Fruit fly (Drosophila melanogaster) whole organism, embryonic: ENCODE data around the gene unc-119.

Source experiments
- B-H1 ChIP-seq: fragments of 200-800 bp; sonication (Bioruptor generic); IDR thresholded peaks from 3 replicates; pipeline ENCODE4 v1.3.6; 2022; ENCODE audit warnings: missing biosample characterization, missing genetic modification characterization
- CG10979 ChIP-seq: fragments of 200-800 bp; sonication (Bioruptor generic); optimal IDR thresholded peaks from 2 replicates; lab custom pipeline; 2018; ENCODE audit warnings: missing biosample characterization, mild to moderate bottlenecking, missing genetic modification characterization, moderate library complexity
- CG11504 ChIP-seq: fragments of 200-800 bp; sonication (Bioruptor generic); optimal IDR thresholded peaks from 3 replicates; lab custom pipeline; 2019; ENCODE audit warnings: missing biosample characterization, mild to moderate bottlenecking, missing genetic modification characterization, moderate library complexity
- CG1233 ChIP-seq: fragments of 200-800 bp; sonication (Bioruptor generic); optimal IDR thresholded peaks from 4 replicates; lab custom pipeline; 2018; ENCODE audit warnings: missing biosample characterization, mild to moderate bottlenecking, missing genetic modification characterization
- CG12744 ChIP-seq: fragments of 200-800 bp; sonication (Bioruptor generic); optimal IDR thresholded peaks from 2 replicates; lab custom pipeline; 2016; ENCODE audit warnings: missing biosample characterization, missing genetic modification characterization
- CG14710 ChIP-seq: fragments of 200-800 bp; sonication (Bioruptor generic); optimal IDR thresholded peaks from 3 replicates; lab custom pipeline; 2019; ENCODE audit warnings: missing biosample characterization, mild to moderate bottlenecking, missing genetic modification characterization, moderate library complexity
- CG1647 ChIP-seq: fragments of 200-800 bp; sonication (Bioruptor generic); optimal IDR thresholded peaks from 3 replicates; lab custom pipeline; 2016; ENCODE audit warnings: missing biosample characterization, missing genetic modification characterization
- CG18011 ChIP-seq: fragments of 200-800 bp; sonication (Bioruptor generic); optimal IDR thresholded peaks from 2 replicates; lab custom pipeline; 2017; ENCODE audit warnings: missing biosample characterization, missing genetic modification characterization, mild to moderate bottlenecking, moderate library complexity, missing genotype
- CG2199 ChIP-seq: fragments of 200-800 bp; sonication (Bioruptor generic); IDR thresholded peaks from 3 replicates; pipeline ENCODE4 v1.3.6; 2022; ENCODE audit warnings: missing biosample characterization, missing genetic modification characterization
- CG30431 ChIP-seq: fragments of 200-800 bp; sonication (Bioruptor generic); optimal IDR thresholded peaks from 2 replicates; lab custom pipeline; 2017; ENCODE audit warnings: missing biosample characterization, missing genetic modification characterization
- CG3995 ChIP-seq: fragments of 200-800 bp; sonication (Bioruptor generic); optimal IDR thresholded peaks from 3 replicates; lab custom pipeline; 2016; ENCODE audit warnings: missing biosample characterization, missing genetic modification characterization
- CG4328 ChIP-seq: fragments of 200-800 bp; sonication (Bioruptor generic); optimal IDR thresholded peaks from 3 replicates; lab custom pipeline; 2017; ENCODE audit warnings: missing biosample characterization, missing genetic modification reagents, missing genetic modification characterization
- CG4617 ChIP-seq: fragments of 200-800 bp; sonication (Bioruptor generic); optimal IDR thresholded peaks from 3 replicates; lab custom pipeline; 2016; ENCODE audit warnings: missing biosample characterization, missing genetic modification characterization, borderline replicate concordance
- CG4730 ChIP-seq: fragments of 200-800 bp; sonication (Bioruptor generic); IDR thresholded peaks from 2 replicates; pipeline ENCODE4 v1.3.6; 2022; ENCODE audit warnings: missing biosample characterization, missing genetic modification characterization
- CG6272 ChIP-seq: fragments of 200-800 bp; sonication (Bioruptor generic); IDR thresholded peaks from 2 replicates; pipeline ENCODE4 v1.3.6; 2022; ENCODE audit warnings: missing biosample characterization, missing genetic modification characterization
- CG6765 ChIP-seq: fragments of 200-800 bp; sonication (Bioruptor generic); optimal IDR thresholded peaks from 3 replicates; lab custom pipeline; 2017; ENCODE audit warnings: missing biosample characterization, mild to moderate bottlenecking, missing genetic modification characterization
- CG8388 ChIP-seq: fragments of 200-800 bp; sonication (Bioruptor generic); optimal IDR thresholded peaks from 2 replicates; lab custom pipeline; 2019; ENCODE audit warnings: missing biosample characterization, mild to moderate bottlenecking, missing genetic modification characterization, moderate library complexity
- CG8944 ChIP-seq: fragments of 200-800 bp; sonication (Bioruptor generic); optimal IDR thresholded peaks from 3 replicates; lab custom pipeline; 2016; ENCODE audit warnings: missing biosample characterization, missing genetic modification characterization
- CoRest ChIP-seq: fragments of 200-800 bp; sonication (Bioruptor generic); optimal IDR thresholded peaks from 3 replicates; lab custom pipeline; 2018; ENCODE audit warnings: missing biosample characterization, mild to moderate bottlenecking, missing genetic modification characterization, moderate library complexity
- D19A ChIP-seq: fragments of 200-800 bp; optimal IDR thresholded peaks from 3 replicates; lab custom pipeline; 2019; ENCODE audit warnings: missing biosample characterization, mild to moderate bottlenecking, missing genetic modification characterization, moderate library complexity
- Dbx ChIP-seq: fragments of 200-800 bp; sonication (Bioruptor generic); IDR thresholded peaks from 3 replicates; pipeline ENCODE4 v1.3.6; 2022; ENCODE audit warnings: missing biosample characterization, missing genetic modification characterization
- Doc3 ChIP-seq: fragments of 200-800 bp; sonication (Bioruptor generic); IDR thresholded peaks from 3 replicates; pipeline ENCODE4 v1.3.6; 2022; ENCODE audit warnings: missing biosample characterization, missing genetic modification characterization; ENCODE audit not compliant: partially characterized antibody
- Hand ChIP-seq: fragments of 200-800 bp; sonication (Bioruptor generic); optimal IDR thresholded peaks from 2 replicates; lab custom pipeline; 2017; ENCODE audit warnings: mild to moderate bottlenecking, missing biosample characterization, missing genetic modification reagents, missing genetic modification characterization
- Hey ChIP-seq: fragments of 200-800 bp; sonication (Bioruptor generic); optimal IDR thresholded peaks from 3 replicates; lab custom pipeline; 2018; ENCODE audit warnings: missing biosample characterization, mild to moderate bottlenecking, missing genetic modification characterization
- HmgD ChIP-seq: fragments of 200-800 bp; sonication (Bioruptor generic); optimal IDR thresholded peaks from 3 replicates; lab custom pipeline; 2016; ENCODE audit warnings: missing biosample characterization, missing genetic modification characterization
- HmgZ ChIP-seq: fragments of 200-800 bp; sonication (Bioruptor generic); optimal IDR thresholded peaks from 2 replicates; lab custom pipeline; 2018; ENCODE audit warnings: missing biosample characterization, mild to moderate bottlenecking, missing genetic modification characterization
- Myb ChIP-seq: fragments of 200-800 bp; sonication (Bioruptor generic); optimal IDR thresholded peaks from 2 replicates; lab custom pipeline; 2016; ENCODE audit warnings: missing biosample characterization, missing genetic modification characterization
- NfI ChIP-seq: fragments of 200-800 bp; sonication (Bioruptor generic); optimal IDR thresholded peaks from 3 replicates; lab custom pipeline; 2018; ENCODE audit warnings: missing biosample characterization, mild to moderate bottlenecking, missing genetic modification characterization, moderate library complexity
- Scr ChIP-seq: fragments of 200-800 bp; sonication (Bioruptor generic); IDR thresholded peaks from 2 replicates; pipeline ENCODE4 v1.3.6; 2022; ENCODE audit warnings: missing biosample characterization, missing genetic modification characterization; ENCODE audit not compliant: partially characterized antibody
- bbx ChIP-seq: fragments of 200-800 bp; sonication (Bioruptor generic); IDR thresholded peaks from 2 replicates; pipeline ENCODE4 v1.3.6; 2022; ENCODE audit warnings: missing biosample characterization, missing genetic modification characterization; ENCODE audit not compliant: partially characterized antibody
- cas ChIP-seq: fragments of 200-800 bp; sonication (Bioruptor generic); IDR thresholded peaks from 2 replicates; pipeline ENCODE4 v1.3.6; 2022; ENCODE audit warnings: missing biosample characterization, missing genetic modification characterization
- chif ChIP-seq, 2 experiments: fragments of 200-800 bp; sonication (Bioruptor generic); optimal IDR thresholded peaks; 3 replicates each; lab custom pipeline; 2016; ENCODE audit warnings: missing biosample characterization in 2 of 2, missing genetic modification characterization in 2 of 2
- chm ChIP-seq: fragments of 200-800 bp; sonication (Bioruptor generic); IDR thresholded peaks from 2 replicates; pipeline ENCODE4 v1.3.6; 2022; ENCODE audit warnings: missing biosample characterization, missing genetic modification characterization
- ems ChIP-seq: fragments of 200-800 bp; sonication (Bioruptor generic); optimal IDR thresholded peaks from 3 replicates; lab custom pipeline; 2016; ENCODE audit warnings: missing biosample characterization, missing genetic modification characterization
- eve ChIP-seq, 2 experiments: fragments of >200 bp; optimal IDR thresholded peaks; 2 replicates each; lab custom pipeline; 2017; ENCODE audit warnings: missing biosample characterization in 2 of 2, missing genetic modification characterization in 2 of 2
- fu2 ChIP-seq: fragments of 200-800 bp; sonication (Bioruptor generic); optimal IDR thresholded peaks from 2 replicates; lab custom pipeline; 2016; ENCODE audit warnings: missing biosample characterization, missing genetic modification characterization
- gcm2 ChIP-seq: fragments of 200-800 bp; sonication (Bioruptor generic); optimal IDR thresholded peaks from 2 replicates; lab custom pipeline; 2016; ENCODE audit warnings: missing biosample characterization, missing genetic modification characterization
- grau ChIP-seq: fragments of 200-800 bp; optimal IDR thresholded peaks from 3 replicates; lab custom pipeline; 2019; ENCODE audit warnings: missing biosample characterization, mild to moderate bottlenecking, missing genetic modification characterization, moderate library complexity
- insv ChIP-seq, 2 experiments: fragments of 200-800 bp; sonication (Bioruptor generic); optimal IDR thresholded peaks; 3 replicates each; lab custom pipeline; 2016 to 2018; ENCODE audit warnings: missing biosample characterization in 2 of 2, missing genetic modification characterization in 2 of 2
- klu ChIP-seq: fragments of 200-800 bp; sonication (Bioruptor generic); IDR thresholded peaks from 2 replicates; pipeline ENCODE4 v1.3.6; 2022; ENCODE audit warnings: missing biosample characterization, missing genetic modification characterization
- nerfin-1 ChIP-seq: fragments of 200-800 bp; sonication (Bioruptor generic); optimal IDR thresholded peaks from 3 replicates; lab custom pipeline; 2019; ENCODE audit warnings: missing biosample characterization, mild to moderate bottlenecking, missing genetic modification characterization, moderate library complexity
- nmo ChIP-seq: fragments of 200-800 bp; sonication (Bioruptor generic); optimal IDR thresholded peaks from 2 replicates; lab custom pipeline; 2018; ENCODE audit warnings: missing biosample characterization, mild to moderate bottlenecking, missing genetic modification characterization, moderate library complexity
- pho ChIP-seq: fragments of 200-800 bp; sonication (Bioruptor generic); optimal IDR thresholded peaks from 2 replicates; lab custom pipeline; 2016; ENCODE audit warnings: missing biosample characterization, missing genetic modification characterization
- prd ChIP-seq, 3 experiments: fragments of >200 bp in 2 of 3; fragments of 200-800 bp in 1 of 3; sonication (Bioruptor generic) in 1 of 3; optimal IDR thresholded peaks in 2 of 3; IDR thresholded peaks in 1 of 3; 2 replicates in 2 of 3; 3 replicates in 1 of 3; pipeline versions ENCODE4 v1.3.6 to Lab custom; 2017 to 2022; ENCODE audit warnings: missing biosample characterization in 1 of 3, missing genetic modification characterization in 1 of 3
- salm ChIP-seq: fragments of 200-800 bp; sonication (Bioruptor generic); optimal IDR thresholded peaks from 2 replicates; lab custom pipeline; 2018; ENCODE audit warnings: missing biosample characterization, mild to moderate bottlenecking, missing genetic modification characterization
- tio ChIP-seq: fragments of 200-800 bp; sonication (Bioruptor generic); optimal IDR thresholded peaks from 2 replicates; lab custom pipeline; 2017; ENCODE audit warnings: missing biosample characterization, missing genetic modification characterization, inconsistent platforms
- unc-4 ChIP-seq: fragments of 200-800 bp; sonication (Bioruptor generic); IDR thresholded peaks from 2 replicates; pipeline ENCODE4 v1.3.6; 2022; ENCODE audit warnings: missing biosample characterization, missing genetic modification characterization; ENCODE audit not compliant: partially characterized antibody
- wor ChIP-seq: fragments of 200-800 bp; sonication (Bioruptor generic); IDR thresholded peaks from 2 replicates; pipeline ENCODE4 v1.3.6; 2022; ENCODE audit warnings: missing biosample characterization, missing genetic modification characterization
- zen2 ChIP-seq: fragments of 200-800 bp; sonication (Bioruptor generic); IDR thresholded peaks from 3 replicates; pipeline ENCODE4 v1.3.6; 2022; ENCODE audit warnings: missing biosample characterization, missing genetic modification characterization; ENCODE audit not compliant: partially characterized antibody

unc-119 gene

DNA sequence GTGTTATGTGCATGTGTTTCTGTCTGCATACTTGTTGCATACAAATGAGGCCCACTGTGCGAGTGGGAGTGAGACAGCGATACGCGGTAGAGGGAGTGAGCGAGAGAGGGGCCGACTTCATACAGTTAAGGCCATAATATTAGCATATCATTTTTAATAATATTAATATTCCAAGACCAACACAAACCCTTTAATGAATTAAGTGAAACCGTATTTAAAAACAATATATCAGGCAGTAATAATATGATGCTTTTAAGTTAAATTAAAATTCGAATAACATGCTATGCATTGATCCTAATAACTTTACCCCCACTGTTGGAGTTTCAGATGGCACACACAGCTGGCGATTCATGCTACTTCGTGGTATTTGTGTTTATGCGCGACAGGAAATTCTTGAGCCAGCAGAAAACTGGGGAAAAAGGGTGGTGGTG is 33.7 kb upstream of the unc-119 start (continued):
- TF ChIP-seq nerfin-1 (peak; percentile 96), CG1647 (GFP tag; lab: Kevin White, UChicago) (peak; percentile 66), grau (tag; lab: Kevin White, UChicago) (peak; percentile 96), tio (GFP tag; lab: Kevin White, UChicago) (peak; percentile 88), CG11504 (peak; percentile 97), gcm2 (GFP tag; lab: Kevin White, UChicago) (peak; percentile 65), CG6765 (GFP tag; lab: Kevin White, UChicago) (peak; percentile 80), CG1233 (GFP tag; lab: Kevin White, UChicago) (peak; percentile 96), chif (GFP tag; optimal IDR thresholded peaks at IDR 0.05; lab: Kevin White, UChicago) (peak; percentile 78 to 92), cas (GFP tag; lab: Robert Waterston, UW) (peak; percentile 68; the same call in 1 of the 2 replicates), fu2 (GFP tag; lab: Kevin White, UChicago) (peak; percentile 55), insv (GFP tag; optimal IDR thresholded peaks at IDR 0.05; lab: Kevin White, UChicago) (peak in 1 of 2 experiments; percentile 75), Hand (GFP tag; lab: Kevin White, UChicago) (peak; percentile 90), salm (tag; lab: Kevin White, UChicago) (peak; percentile 98), klu (peak; percentile 87), CG6272 (peak; percentile 89), eve (GFP tag; optimal IDR thresholded peaks at IDR 0.05; lab: Kevin White, UChicago) (peak; percentile 14 to 98), zen2 (GFP tag; lab: Robert Waterston, UW) (no peak), CG30431 (GFP tag; lab: Kevin White, UChicago) (peak; percentile 91), CG2199 (GFP tag; lab: Robert Waterston, UW) (peak; percentile 85; the same call in 2 of the 3 replicates), CG3995 (peak; percentile 62), Myb (GFP tag; lab: Kevin White, UChicago) (peak; percentile 59), chm (GFP tag; lab: Robert Waterston, UW) (peak; percentile 96), wor (peak; percentile 93), CG4328 (peak; percentile 91), CG8944 (GFP tag; lab: Kevin White, UChicago) (peak; percentile 57), pho (GFP tag; lab: Kevin White, UChicago) (peak; percentile 78), bbx (GFP tag; lab: Robert Waterston, UW) (0 out of 2 replicates have a peak, but pooled peaks have one; percentile 12), NfI (GFP tag; lab: Kevin White, UChicago) (peak; percentile 91), Doc3 (GFP tag; lab: Robert Waterston, UW) (no peak), HmgZ (tag; lab: Kevin White, UChicago) (peak; percentile 97), Dbx (GFP tag; lab: Robert Waterston, UW) (peak; percentile 88), prd (optimal IDR thresholded peaks at IDR 0.05; lab: Kevin White, UChicago) (no peak), prd (GFP tag; IDR thresholded peaks at IDR 0.05; lab: Robert Waterston, UW) (peak; percentile 96), D19A (peak; percentile 96), CG14710 (tag; lab: Kevin White, UChicago) (peak; percentile 98), Hey (tag; lab: Kevin White, UChicago) (peak; percentile 61), Scr (GFP tag; lab: Robert Waterston, UW) (no peak), CG4617 (GFP tag; lab: Kevin White, UChicago) (peak; percentile 83), B-H1 (GFP tag; lab: Robert Waterston, UW) (peak; percentile 94), HmgD (GFP tag; lab: Kevin White, UChicago) (no peak), CG8388 (GFP tag; lab: Kevin White, UChicago) (peak; percentile 98), CG4730 (peak; percentile 91), CG18011 (GFP tag; lab: Kevin White, UChicago) (peak; percentile 75), CG10979 (tag; lab: Kevin White, UChicago) (peak; percentile 99), unc-4 (no peak), ems (GFP tag; lab: Kevin White, UChicago) (peak; percentile 87), CoRest (tag; lab: Kevin White, UChicago) (peak; percentile 97), nmo (GFP tag; lab: Kevin White, UChicago) (peak; percentile 98), CG12744 (GFP tag; lab: Kevin White, UChicago) (peak; percentile 86)
